Fruit fly (Drosophila melanogaster): ENCODE measurements around the gene Qsox4.

Gene Qsox4

dm6 chr3R:23725711-23726349, 23.3 kb downstream of the Qsox4 start (continued):
- no peak for TF ChIP-seq CG14965 (GFP tag; optimal IDR thresholded peaks at IDR 0.05; ENCODE audit: borderline replicate concordance)
- TF ChIP-seq mld (GFP tag; IDR thresholded peaks at IDR 0.05; ENCODE audit: partially characterized antibody) = no peak
- no peak for TF ChIP-seq Sry-β (GFP tag; optimal IDR thresholded peaks at IDR 0.05)
- no peak for TF ChIP-seq pita (GFP tag; optimal IDR thresholded peaks at IDR 0.05)
- no peak for TF ChIP-seq NFAT (GFP tag; IDR thresholded peaks at IDR 0.05)
- TF ChIP-seq CG7271 (tag; optimal IDR thresholded peaks at IDR 0.05) = no peak
- TF ChIP-seq disco-r (GFP tag; optimal IDR thresholded peaks at IDR 0.05) = no peak
- TF ChIP-seq org-1 (GFP tag; optimal IDR thresholded peaks at IDR 0.05) = peak; percentile 14
- peak; percentile 21; the same call in 1 of the 2 replicates for TF ChIP-seq Scr (GFP tag; IDR thresholded peaks at IDR 0.05; ENCODE audit: partially characterized antibody)
- TF ChIP-seq Antp (GFP tag; optimal IDR thresholded peaks at IDR 0.05) = no peak
- no peak for TF ChIP-seq CG31365 (tag; optimal IDR thresholded peaks at IDR 0.05)
- TF ChIP-seq Hr51 (GFP tag; optimal IDR thresholded peaks at IDR 0.05) = no peak
- TF ChIP-seq gt (GFP tag; IDR thresholded peaks at IDR 0.05) = no peak
- TF ChIP-seq stwl (tag; optimal IDR thresholded peaks at IDR 0.05) = no peak
- no peak for TF ChIP-seq CG14441 (GFP tag; IDR thresholded peaks at IDR 0.05)
- no peak for TF ChIP-seq CG9215 (GFP tag; IDR thresholded peaks at IDR 0.05)
- peak; percentile 21 for TF ChIP-seq CG1233 (GFP tag; optimal IDR thresholded peaks at IDR 0.05)
- no peak for TF ChIP-seq tna (GFP tag; IDR thresholded peaks at IDR 0.05; ENCODE audit: partially characterized antibody)
- no peak for TF ChIP-seq CG9817 (tag; optimal IDR thresholded peaks at IDR 0.05)
- no peak for TF ChIP-seq croc (GFP tag; conservative IDR thresholded peaks at IDR 0.05)
- TF ChIP-seq CG11696 (GFP tag; IDR thresholded peaks at IDR 0.05) = no peak
- no peak for TF ChIP-seq schlank (tag; optimal IDR thresholded peaks at IDR 0.05)
- no peak for TF ChIP-seq CTCF (GFP tag; optimal IDR thresholded peaks at IDR 0.05)
- no peak for TF ChIP-seq CG11093 (GFP tag; IDR thresholded peaks at IDR 0.05)
- peak; percentile 17 for TF ChIP-seq lbe (GFP tag; optimal IDR thresholded peaks at IDR 0.05)
- 0 out of 2 replicates have a peak, but pooled peaks have one; percentile 7 for TF ChIP-seq toy (GFP tag; IDR thresholded peaks at IDR 0.05)
- TF ChIP-seq ERR (GFP tag; optimal IDR thresholded peaks at IDR 0.05) = no peak
- TF ChIP-seq tio (GFP tag; optimal IDR thresholded peaks at IDR 0.05) = no peak
- TF ChIP-seq her (GFP tag; optimal IDR thresholded peaks at IDR 0.05) = no peak
- peak; percentile 53 for TF ChIP-seq Hmr (GFP tag; optimal IDR thresholded peaks at IDR 0.05)
- TF ChIP-seq jing (GFP tag; optimal IDR thresholded peaks at IDR 0.05) = no peak
- TF ChIP-seq CG3838 (GFP tag; optimal IDR thresholded peaks at IDR 0.05) = no peak
- no peak for TF ChIP-seq Dip3 (GFP tag; optimal IDR thresholded peaks at IDR 0.05)
- TF ChIP-seq CG1832 (GFP tag; optimal IDR thresholded peaks at IDR 0.05) = no peak
- TF ChIP-seq Six4 (GFP tag; optimal IDR thresholded peaks at IDR 0.05) = no peak
- TF ChIP-seq crc (GFP tag; optimal IDR thresholded peaks at IDR 0.05) = no peak
- TF ChIP-seq MESR4 (GFP tag; optimal IDR thresholded peaks at IDR 0.05) = no peak
- no peak for TF ChIP-seq tin (GFP tag; optimal IDR thresholded peaks at IDR 0.05)
- TF ChIP-seq kah (GFP tag; optimal IDR thresholded peaks at IDR 0.05) = no peak
- no peak for TF ChIP-seq tll (GFP tag; optimal IDR thresholded peaks at IDR 0.05)
- TF ChIP-seq Med (GFP tag) = peak; percentile 72
- TF ChIP-seq Ssrp (tag; optimal IDR thresholded peaks at IDR 0.05) = no peak
- no peak for TF ChIP-seq Opbp (GFP tag; IDR thresholded peaks at IDR 0.05; ENCODE audit: partially characterized antibody)
- TF ChIP-seq CG2129 (GFP tag; IDR thresholded peaks at IDR 0.05; ENCODE audit: partially characterized antibody) = no peak
- no peak for TF ChIP-seq CG7745 (tag; optimal IDR thresholded peaks at IDR 0.05)
- no peak for TF ChIP-seq CG13624 (GFP tag; optimal IDR thresholded peaks at IDR 0.05)
- TF ChIP-seq CG10267 (tag; optimal IDR thresholded peaks at IDR 0.05) = no peak
- no peak for TF ChIP-seq CG12219 (GFP tag; optimal IDR thresholded peaks at IDR 0.05)
- no peak for TF ChIP-seq crp (GFP tag; optimal IDR thresholded peaks at IDR 0.05)
- no peak for TF ChIP-seq zen (tag; optimal IDR thresholded peaks at IDR 0.05)

All from whole organism, embryonic.